Worm (Caenorhabditis elegans) whole organism, L4 larva: ENCODE data around the gene C01G10.7.

ENCODE experiments used
- D1046.2 ChIP-seq: fragments of 200-800 bp; sonication (Bioruptor generic); IDR thresholded peaks from 2 replicates; pipeline ENCODE4 v1.3.6; 2022; ENCODE audit warnings: missing genetic modification characterization, missing compliant biosample characterization
- F44E2.7 ChIP-seq: fragments of 200-800 bp; sonication (Bioruptor generic); IDR thresholded peaks from 2 replicates; pipeline ENCODE4 v2.1.2; 2022; ENCODE audit warnings: missing genetic modification characterization, missing compliant biosample characterization
- F49E8.2 ChIP-seq: sonication (generic microtip); optimal IDR thresholded peaks from 2 replicates; lab custom pipeline; 2016; ENCODE audit warnings: missing compliant biosample characterization, mild to moderate bottlenecking, missing genetic modification characterization, borderline replicate concordance
- R02D3.7 ChIP-seq: fragments of 150-350 bp; sonication (generic microtip); optimal IDR thresholded peaks from 3 replicates; lab custom pipeline; 2014; ENCODE audit warnings: missing biosample characterization, missing genetic modification characterization
- ama-1 ChIP-seq: fragments of 150-350 bp; optimal IDR thresholded peaks from 2 replicates; lab custom pipeline; 2014; ENCODE audit warnings: inconsistent platforms, mixed read lengths
- arid-1 ChIP-seq: fragments of 200-800 bp; sonication (Bioruptor generic); conservative IDR thresholded peaks from 2 replicates; pipeline ENCODE4 v1.3.6; 2022; ENCODE audit warnings: missing genetic modification reagents, missing genetic modification characterization, missing compliant biosample characterization
- ceh-20 ChIP-seq: fragments of 200-800 bp; sonication (Bioruptor generic); IDR thresholded peaks from 2 replicates; pipeline ENCODE4 v1.3.6; 2022; ENCODE audit warnings: missing genetic modification reagents, missing genetic modification characterization, missing compliant biosample characterization
- ceh-28 ChIP-seq: fragments of 150-350 bp; optimal IDR thresholded peaks from 2 replicates; lab custom pipeline; 2014; ENCODE audit warnings: missing biosample characterization, missing genetic modification reagents, missing genetic modification characterization
- ceh-62 ChIP-seq: sonication (generic microtip); optimal IDR thresholded peaks from 2 replicates; lab custom pipeline; 2017; ENCODE audit warnings: missing biosample characterization, missing genetic modification characterization
- ces-1 ChIP-seq: fragments of 150-350 bp; sonication (generic microtip); optimal IDR thresholded peaks from 4 replicates; lab custom pipeline; 2014; ENCODE audit warnings: missing biosample characterization, missing genetic modification reagents, missing genetic modification characterization
- cey-2 ChIP-seq: sonication (generic microtip); optimal IDR thresholded peaks from 3 replicates; lab custom pipeline; 2017; ENCODE audit warnings: missing genetic modification characterization, mild to moderate bottlenecking, missing compliant biosample characterization, antibody characterized with exemption, borderline replicate concordance; ENCODE audit not compliant: insufficient read depth
- ctbp-1 ChIP-seq: fragments of 200-800 bp; sonication (Bioruptor generic); IDR thresholded peaks from 2 replicates; pipeline ENCODE4 v1.3.6; 2022; ENCODE audit warnings: missing genetic modification reagents, missing genetic modification characterization, missing compliant biosample characterization
- daf-16 ChIP-seq, 3 experiments: sonication (generic microtip); optimal IDR thresholded peaks; 2 replicates each; lab custom pipeline; 2016 to 2017; ENCODE audit warnings: missing genetic modification characterization in 3 of 3, missing genetic modification reagents in 3 of 3, mild to moderate bottlenecking in 2 of 3, missing compliant biosample characterization in 2 of 3, missing biosample characterization in 1 of 3, moderate library complexity in 1 of 3
- daf-19 ChIP-seq: fragments of 200-800 bp; sonication (Bioruptor generic); conservative IDR thresholded peaks from 2 replicates; pipeline ENCODE4 v1.3.6; 2022; ENCODE audit warnings: missing genetic modification characterization, missing compliant biosample characterization
- dmd-9 ChIP-seq: fragments of 200-800 bp; sonication (Bioruptor generic); IDR thresholded peaks from 2 replicates; pipeline ENCODE4 v1.3.6; 2022; ENCODE audit warnings: missing genetic modification reagents, missing genetic modification characterization, missing compliant biosample characterization
- dpl-1 ChIP-seq: fragments of 150-350 bp; optimal IDR thresholded peaks from 2 replicates; lab custom pipeline; 2014; ENCODE audit warnings: missing biosample characterization, missing genetic modification reagents, missing genetic modification characterization
- egl-27 ChIP-seq: sonication (generic microtip); optimal IDR thresholded peaks from 3 replicates; lab custom pipeline; 2017; ENCODE audit warnings: missing biosample characterization, missing genetic modification reagents, missing genetic modification characterization
- egl-43 ChIP-seq: fragments of 200-800 bp; sonication (Bioruptor generic); IDR thresholded peaks from 2 replicates; pipeline ENCODE4 v1.3.6; 2022; ENCODE audit warnings: missing genetic modification reagents, missing genetic modification characterization, missing compliant biosample characterization
- fkh-10 ChIP-seq: fragments of 150-350 bp; optimal IDR thresholded peaks from 2 replicates; lab custom pipeline; 2014; ENCODE audit warnings: missing biosample characterization, missing genetic modification reagents, missing genetic modification characterization
- fos-1 ChIP-seq: fragments of 150-350 bp; optimal IDR thresholded peaks from 2 replicates; lab custom pipeline; 2014; ENCODE audit warnings: missing biosample characterization, missing genetic modification characterization
- gei-8 ChIP-seq: fragments of 200-800 bp; sonication (Bioruptor generic); optimal IDR thresholded peaks from 2 replicates; lab custom pipeline; 2018; ENCODE audit warnings: mild to moderate bottlenecking, missing genetic modification characterization, missing compliant biosample characterization
- hlh-11 ChIP-seq: fragments of 200-800 bp; sonication (Bioruptor generic); optimal IDR thresholded peaks from 2 replicates; lab custom pipeline; 2018; ENCODE audit warnings: mild to moderate bottlenecking, missing genetic modification characterization, missing compliant biosample characterization
- lim-7 ChIP-seq: fragments of 200-800 bp; sonication (Bioruptor generic); IDR thresholded peaks from 2 replicates; pipeline ENCODE4 v1.3.6; 2022; ENCODE audit warnings: missing genetic modification characterization, missing compliant biosample characterization
- lin-15B ChIP-seq: fragments of 150-350 bp; sonication (generic microtip); optimal IDR thresholded peaks from 3 replicates; lab custom pipeline; 2014; ENCODE audit warnings: missing biosample characterization, missing genetic modification characterization
- lin-29 ChIP-seq: fragments of 200-800 bp; sonication (Bioruptor generic); IDR thresholded peaks from 2 replicates; pipeline ENCODE4 v1.3.6; 2022; ENCODE audit warnings: missing genetic modification reagents, missing genetic modification characterization, missing compliant biosample characterization
- lir-3 ChIP-seq: sonication (generic microtip); optimal IDR thresholded peaks from 2 replicates; lab custom pipeline; 2016; ENCODE audit warnings: mild to moderate bottlenecking, missing genetic modification characterization, missing compliant biosample characterization
- lsy-2 ChIP-seq, 2 experiments: fragments of 150-350 bp in 1 of 2; sonication (generic microtip) in 1 of 2; optimal IDR thresholded peaks; 2 replicates each; lab custom pipeline; 2014 to 2017; ENCODE audit warnings: missing biosample characterization in 2 of 2, missing genetic modification characterization in 2 of 2
- madf-5 ChIP-seq, 2 experiments: fragments of 200-800 bp; sonication (Bioruptor generic); IDR thresholded peaks; 2 replicates each; pipeline ENCODE4 v1.3.6; 2022; ENCODE audit warnings: missing compliant biosample characterization in 2 of 2, missing genetic modification characterization in 2 of 2
- mdl-1 ChIP-seq, 2 experiments: fragments of 150-350 bp in 1 of 2; sonication (generic microtip) in 1 of 2; optimal IDR thresholded peaks; 2 replicates each; lab custom pipeline; 2014 to 2017; ENCODE audit warnings: missing biosample characterization in 2 of 2, missing genetic modification characterization in 2 of 2
- nhr-10 ChIP-seq: fragments of 150-350 bp; optimal IDR thresholded peaks from 2 replicates; lab custom pipeline; 2014; ENCODE audit warnings: missing biosample characterization, missing genetic modification characterization
- nhr-102 ChIP-seq: sonication (generic microtip); optimal IDR thresholded peaks from 2 replicates; lab custom pipeline; 2016; ENCODE audit warnings: mild to moderate bottlenecking, missing genetic modification characterization, moderate library complexity, missing compliant biosample characterization
- nhr-11 ChIP-seq: fragments of 150-350 bp; optimal IDR thresholded peaks from 2 replicates; lab custom pipeline; 2014; ENCODE audit warnings: missing biosample characterization, missing genetic modification characterization
- nhr-111 ChIP-seq: fragments of 200-800 bp; sonication (Bioruptor generic); optimal IDR thresholded peaks from 2 replicates; lab custom pipeline; 2018; ENCODE audit warnings: mild to moderate bottlenecking, missing genetic modification characterization, missing compliant biosample characterization
- nhr-237 ChIP-seq: sonication (generic microtip); optimal IDR thresholded peaks from 2 replicates; lab custom pipeline; 2017; ENCODE audit warnings: missing biosample characterization, missing genetic modification characterization
- nhr-42 ChIP-seq: fragments of 200-800 bp; sonication (Bioruptor generic); IDR thresholded peaks from 2 replicates; pipeline ENCODE4 v1.3.6; 2022; ENCODE audit warnings: missing genetic modification characterization, missing compliant biosample characterization
- nhr-76 ChIP-seq: fragments of 150-350 bp; optimal IDR thresholded peaks from 2 replicates; lab custom pipeline; 2014; ENCODE audit warnings: missing biosample characterization, missing genetic modification characterization
- php-3 ChIP-seq: fragments of 200-800 bp; sonication (Bioruptor generic); IDR thresholded peaks from 2 replicates; pipeline ENCODE4 v1.3.6; 2022; ENCODE audit warnings: missing genetic modification reagents, missing genetic modification characterization, missing compliant biosample characterization
- rbr-2 ChIP-seq: sonication (generic microtip); optimal IDR thresholded peaks from 2 replicates; lab custom pipeline; 2016; ENCODE audit warnings: missing genotype, missing genetic modification characterization, missing compliant biosample characterization
- saeg-2 ChIP-seq: fragments of 200-800 bp; sonication (Bioruptor generic); IDR thresholded peaks from 2 replicates; pipeline ENCODE4 v1.3.6; 2022; ENCODE audit warnings: missing genetic modification reagents, missing genetic modification characterization, missing compliant biosample characterization
- sdz-12 ChIP-seq: fragments of 200-800 bp; sonication (Bioruptor generic); optimal IDR thresholded peaks from 2 replicates; lab custom pipeline; 2018; ENCODE audit warnings: mild to moderate bottlenecking, missing genetic modification characterization, missing compliant biosample characterization
- set-16 ChIP-seq: fragments of 200-800 bp; sonication (Bioruptor generic); IDR thresholded peaks from 2 replicates; pipeline ENCODE4 v1.3.6; 2022; ENCODE audit warnings: missing genetic modification reagents, missing genetic modification characterization, missing compliant biosample characterization
- skn-1 ChIP-seq: fragments of 150-350 bp; optimal IDR thresholded peaks from 2 replicates; lab custom pipeline; 2014; ENCODE audit warnings: missing biosample characterization, missing genetic modification characterization
- snpc-4 ChIP-seq: fragments of 150-350 bp; optimal IDR thresholded peaks from 2 replicates; lab custom pipeline; 2014; ENCODE audit warnings: missing biosample characterization, missing genetic modification characterization
- spr-1 ChIP-seq: sonication (generic microtip); optimal IDR thresholded peaks from 2 replicates; lab custom pipeline; 2016; ENCODE audit warnings: mild to moderate bottlenecking, missing genetic modification characterization, missing compliant biosample characterization
- tag-97 ChIP-seq: fragments of 200-800 bp; sonication (Bioruptor generic); IDR thresholded peaks from 2 replicates; pipeline ENCODE4 v1.3.6; 2022; ENCODE audit warnings: missing genetic modification characterization, missing compliant biosample characterization
- unc-39 ChIP-seq: sonication (generic microtip); optimal IDR thresholded peaks from 2 replicates; lab custom pipeline; 2017; ENCODE audit warnings: missing biosample characterization, missing genetic modification characterization
- zag-1 ChIP-seq: fragments of 150-350 bp; optimal IDR thresholded peaks from 2 replicates; lab custom pipeline; 2014; ENCODE audit warnings: missing biosample characterization, missing genetic modification characterization
- ztf-11 ChIP-seq: fragments of 150-350 bp; optimal IDR thresholded peaks from 2 replicates; lab custom pipeline; 2014; ENCODE audit warnings: missing biosample characterization, missing genetic modification characterization

C01G10.7 gene

ce11 chrV:15089438-15089837 is 3.9 kb downstream of the C01G10.7 start, which contains the start of the genes C01G10.5 and C01G10.4:
C01G10.5 (minus strand) TSS chrV:15089538.
C01G10.4 (plus strand) TSS chrV:15089740.
- TF ChIP-seq nhr-237 (tag; lab: Kevin White, UChicago): no peak
- TF ChIP-seq zag-1: no peak
- no peak for TF ChIP-seq skn-1 (tag; lab: Kevin White, UChicago)
- TF ChIP-seq ztf-11 (tag; lab: Kevin White, UChicago): no peak
- TF ChIP-seq nhr-10 (tag; lab: Kevin White, UChicago): no peak
- no peak for TF ChIP-seq mdl-1 (tag; optimal IDR thresholded peaks at IDR 0.05; lab: Kevin White, UChicago)
- no peak for TF ChIP-seq lim-7 (GFP tag; lab: Robert Waterston, UW)
- TF ChIP-seq arid-1: no peak
- no peak for TF ChIP-seq nhr-42
- no peak for TF ChIP-seq R02D3.7
- no peak for TF ChIP-seq dpl-1 (GFP tag; lab: Kevin White, UChicago)
- no peak for TF ChIP-seq egl-27
- TF ChIP-seq ama-1 (lab: Kevin White, UChicago): no peak
- TF ChIP-seq fkh-10 (GFP tag; lab: Kevin White, UChicago): no peak

- TF ChIP-seq nhr-10 (tag; lab: Kevin White, UChicago) (no peak), ces-1 (GFP tag; lab: Kevin White, UChicago) (no peak), ctbp-1 (GFP tag; lab: Robert Waterston, UW) (no peak), php-3 (GFP tag; lab: Robert Waterston, UW) (no peak), fkh-10 (GFP tag; lab: Kevin White, UChicago) (no peak), cey-2 (tag; lab: Kevin White, UChicago) (no peak), nhr-102 (no peak), hlh-11 (tag; lab: Kevin White, UChicago) (no peak), sdz-12 (GFP tag; lab: Kevin White, UChicago) (no peak), D1046.2 (no peak), F44E2.7 (no peak), fos-1 (tag; lab: Kevin White, UChicago) (no peak)
- TF ChIP-seq, all 104 proteins: peak for 0
Measured at ce11 chrV:15090457-15090856, 4.9 kb downstream of the C01G10.7 start, which contains the start of gene C01G10.17. C01G10.17 (plus strand) TSS chrV:15090757.

ce11 chrV:15092666-15093065 is 7.1 kb downstream of the C01G10.7 start, which contains the start of gene txt-12:
txt-12 (plus strand) TSS chrV:15092966.
- no peak for TF ChIP-seq snpc-4
- TF ChIP-seq nhr-102: no peak
- TF ChIP-seq ctbp-1 (GFP tag; lab: Robert Waterston, UW): no peak
- no peak for TF ChIP-seq unc-39 (tag; lab: Kevin White, UChicago)
- TF ChIP-seq set-16: no peak
- TF ChIP-seq hlh-11 (tag; lab: Kevin White, UChicago): no peak
- TF ChIP-seq rbr-2 (tag; lab: Kevin White, UChicago): no peak
- no peak for TF ChIP-seq arid-1
- no peak for TF ChIP-seq F44E2.7
- no peak for TF ChIP-seq lin-15B (tag; lab: Kevin White, UChicago)
- TF ChIP-seq nhr-111 (GFP tag; lab: Kevin White, UChicago): no peak
- TF ChIP-seq ceh-62 (tag; lab: Kevin White, UChicago): no peak
- TF ChIP-seq egl-43: no peak
- TF ChIP-seq tag-97: no peak
- no peak for TF ChIP-seq madf-5 (GFP tag; IDR thresholded peaks at IDR 0.05; lab: Robert Waterston, UW)
- TF ChIP-seq F49E8.2: no peak
- TF ChIP-seq daf-16 (GFP tag; optimal IDR thresholded peaks at IDR 0.05; lab: Kevin White, UChicago): no peak
- no peak for TF ChIP-seq daf-16 (tag; optimal IDR thresholded peaks at IDR 0.05; lab: Kevin White, UChicago)

- TF ChIP-seq dmd-9 (no peak), ztf-11 (tag; lab: Kevin White, UChicago) (no peak), dpl-1 (GFP tag; lab: Kevin White, UChicago) (no peak), lir-3 (tag; lab: Kevin White, UChicago) (no peak), fos-1 (tag; lab: Kevin White, UChicago) (no peak), ceh-28 (tag; lab: Kevin White, UChicago) (no peak), ceh-20 (GFP tag; lab: Robert Waterston, UW) (no peak), tag-97 (no peak), lin-29 (GFP tag; lab: Robert Waterston, UW) (no peak), fkh-10 (GFP tag; lab: Kevin White, UChicago) (no peak), gei-8 (GFP tag; lab: Kevin White, UChicago) (no peak), spr-1 (no peak), daf-19 (no peak), lsy-2 (tag; optimal IDR thresholded peaks at IDR 0.05; lab: Kevin White, UChicago) (no peak), saeg-2 (GFP tag; lab: Robert Waterston, UW) (no peak), nhr-11 (no peak), nhr-76 (tag; lab: Kevin White, UChicago) (no peak)
Measured at ce11 chrV:15094749-15095148, 9.2 kb downstream of the C01G10.7 start, which contains the start of gene srx-78. srx-78 (plus strand) TSS chrV:15095049.
